Worm (Caenorhabditis elegans) whole organism, L2 larva: ENCODE results near the gene C08G9.1.

ENCODE experiments used
- C34F6.9 ChIP-seq: fragments of 150-350 bp; optimal IDR thresholded peaks from 2 replicates; lab custom pipeline; 2014; ENCODE audit warnings: missing biosample characterization, missing genetic modification characterization
- F13H6.1 ChIP-seq: sonication (generic microtip); optimal IDR thresholded peaks from 2 replicates; lab custom pipeline; 2016; ENCODE audit warnings: missing genetic modification characterization, missing compliant biosample characterization
- R02D3.7 ChIP-seq: fragments of 150-350 bp; optimal IDR thresholded peaks from 2 replicates; lab custom pipeline; 2014; ENCODE audit warnings: missing biosample characterization, missing genetic modification characterization
- Y55F3AM.14 ChIP-seq: fragments of 200-800 bp; sonication (Bioruptor generic); optimal IDR thresholded peaks from 2 replicates; lab custom pipeline; 2018; ENCODE audit warnings: mild to moderate bottlenecking, missing genetic modification characterization, missing compliant biosample characterization
- ZK546.5 ChIP-seq: sonication (generic microtip); optimal IDR thresholded peaks from 2 replicates; lab custom pipeline; 2017; ENCODE audit warnings: missing biosample characterization, missing genetic modification characterization
- alr-1 ChIP-seq: fragments of 150-350 bp; optimal IDR thresholded peaks from 2 replicates; lab custom pipeline; 2014; ENCODE audit warnings: missing biosample characterization, missing genetic modification characterization
- aly-2 ChIP-seq: fragments of 150-350 bp; optimal IDR thresholded peaks from 2 replicates; lab custom pipeline; 2014; ENCODE audit warnings: missing biosample characterization, missing genetic modification characterization
- ama-1 ChIP-seq: fragments of 150-350 bp; optimal IDR thresholded peaks from 2 replicates; lab custom pipeline; 2018; ENCODE audit warnings: inconsistent platforms
- ceh-16 ChIP-seq: fragments of 150-350 bp; optimal IDR thresholded peaks from 2 replicates; lab custom pipeline; 2014; ENCODE audit warnings: missing biosample characterization, missing genetic modification characterization
- ceh-82 ChIP-seq: fragments of 150-350 bp; optimal IDR thresholded peaks from 2 replicates; lab custom pipeline; 2014; ENCODE audit warnings: missing biosample characterization, missing genetic modification characterization
- crh-2 ChIP-seq: sonication (generic microtip); optimal IDR thresholded peaks from 2 replicates; lab custom pipeline; 2017; ENCODE audit warnings: missing biosample characterization, missing genetic modification characterization
- dmd-4 ChIP-seq: sonication (generic microtip); optimal IDR thresholded peaks from 2 replicates; lab custom pipeline; 2017; ENCODE audit warnings: missing biosample characterization, missing genetic modification characterization
- egl-27 ChIP-seq: sonication (generic microtip); optimal IDR thresholded peaks from 3 replicates; lab custom pipeline; 2017; ENCODE audit warnings: missing biosample characterization, missing genetic modification reagents, missing genetic modification characterization
- elt-1 ChIP-seq: fragments of 150-350 bp; optimal IDR thresholded peaks from 2 replicates; lab custom pipeline; 2014; ENCODE audit warnings: missing biosample characterization, missing genetic modification characterization
- fos-1 ChIP-seq: fragments of 150-350 bp; optimal IDR thresholded peaks from 2 replicates; lab custom pipeline; 2014; ENCODE audit warnings: missing biosample characterization, missing genetic modification characterization
- gmeb-1 ChIP-seq: fragments of 150-350 bp; optimal IDR thresholded peaks from 2 replicates; lab custom pipeline; 2014; ENCODE audit warnings: missing biosample characterization, missing genetic modification characterization
- lin-11 ChIP-seq: fragments of 150-350 bp; sonication (generic microtip); optimal IDR thresholded peaks from 2 replicates; lab custom pipeline; 2014; ENCODE audit warnings: missing biosample characterization, missing genetic modification characterization, inconsistent platforms, mixed read lengths
- lin-13 ChIP-seq: fragments of 150-350 bp; optimal IDR thresholded peaks from 2 replicates; lab custom pipeline; 2014; ENCODE audit warnings: missing biosample characterization, missing genetic modification reagents, missing genetic modification characterization
- lin-39 ChIP-seq: fragments of 150-350 bp; optimal IDR thresholded peaks from 2 replicates; lab custom pipeline; 2014; ENCODE audit warnings: missing biosample characterization, missing genetic modification reagents, missing genetic modification characterization
- lsy-2 ChIP-seq, 2 experiments: fragments of 150-350 bp in 1 of 2; sonication (generic microtip) in 1 of 2; optimal IDR thresholded peaks; 2 replicates each; lab custom pipeline; 2014 to 2017; ENCODE audit warnings: missing biosample characterization in 2 of 2, missing genetic modification characterization in 2 of 2
- mab-5 ChIP-seq: fragments of 150-350 bp; optimal IDR thresholded peaks from 2 replicates; lab custom pipeline; 2014; ENCODE audit warnings: missing biosample characterization, missing genetic modification characterization
- mbf-1 ChIP-seq: sonication (generic microtip); optimal IDR thresholded peaks from 2 replicates; lab custom pipeline; 2017; ENCODE audit warnings: missing biosample characterization, missing genetic modification characterization
- mdl-1 ChIP-seq, 2 experiments: fragments of 150-350 bp in 1 of 2; sonication (generic microtip) in 1 of 2; optimal IDR thresholded peaks; 2 replicates each; lab custom pipeline; 2017; ENCODE audit warnings: missing biosample characterization in 2 of 2, missing genetic modification characterization in 2 of 2
- nhr-10 ChIP-seq: sonication (generic microtip); optimal IDR thresholded peaks from 2 replicates; lab custom pipeline; 2017; ENCODE audit warnings: missing biosample characterization, missing genetic modification characterization
- nhr-11 ChIP-seq: fragments of 150-350 bp; optimal IDR thresholded peaks from 2 replicates; lab custom pipeline; 2014; ENCODE audit warnings: missing biosample characterization, missing genetic modification characterization
- nhr-12 ChIP-seq: fragments of 150-350 bp; optimal IDR thresholded peaks from 2 replicates; lab custom pipeline; 2014; ENCODE audit warnings: missing biosample characterization, missing genetic modification characterization
- nhr-129 ChIP-seq: fragments of 150-350 bp; optimal IDR thresholded peaks from 2 replicates; lab custom pipeline; 2014; ENCODE audit warnings: missing biosample characterization, missing genetic modification characterization
- nhr-21 ChIP-seq: fragments of 150-350 bp; optimal IDR thresholded peaks from 2 replicates; lab custom pipeline; 2014; ENCODE audit warnings: missing biosample characterization, missing genetic modification characterization
- nhr-237 ChIP-seq: fragments of 150-350 bp; optimal IDR thresholded peaks from 2 replicates; lab custom pipeline; 2014; ENCODE audit warnings: missing biosample characterization, missing genetic modification characterization
- nhr-25 ChIP-seq: fragments of 150-350 bp; sonication (generic microtip); optimal IDR thresholded peaks from 3 replicates; lab custom pipeline; 2014; ENCODE audit warnings: missing biosample characterization, missing genetic modification characterization
- nhr-77 ChIP-seq: fragments of 150-350 bp; optimal IDR thresholded peaks from 2 replicates; lab custom pipeline; 2014; ENCODE audit warnings: missing biosample characterization, missing genetic modification characterization
- peb-1 ChIP-seq: fragments of 150-350 bp; optimal IDR thresholded peaks from 2 replicates; lab custom pipeline; 2014; ENCODE audit warnings: missing biosample characterization, missing genetic modification characterization
- sem-4 ChIP-seq: fragments of 150-350 bp; optimal IDR thresholded peaks from 2 replicates; lab custom pipeline; 2014; ENCODE audit warnings: missing biosample characterization, missing genetic modification reagents, missing genetic modification characterization
- skn-1 ChIP-seq: sonication (generic microtip); optimal IDR thresholded peaks from 2 replicates; lab custom pipeline; 2017; ENCODE audit warnings: missing biosample characterization, missing genetic modification characterization
- sma-3 ChIP-seq: sonication (generic microtip); optimal IDR thresholded peaks from 2 replicates; lab custom pipeline; 2016; ENCODE audit warnings: missing genetic modification reagents, missing genetic modification characterization, missing compliant biosample characterization
- sma-9 ChIP-seq, 2 experiments: fragments of 150-350 bp in 1 of 2; sonication (generic microtip) in 1 of 2; optimal IDR thresholded peaks; 2 replicates each; lab custom pipeline; 2014 to 2016; ENCODE audit warnings: missing genetic modification characterization in 2 of 2, mild to moderate bottlenecking in 1 of 2, missing biosample characterization in 1 of 2, missing compliant biosample characterization in 1 of 2, missing genetic modification reagents in 1 of 2, moderate library complexity in 1 of 2
- snpc-4 ChIP-seq: fragments of 150-350 bp; optimal IDR thresholded peaks from 2 replicates; lab custom pipeline; 2014; ENCODE audit warnings: missing biosample characterization, missing genetic modification characterization
- unc-39 ChIP-seq: fragments of 150-350 bp; optimal IDR thresholded peaks from 2 replicates; lab custom pipeline; 2014; ENCODE audit warnings: missing biosample characterization, missing genetic modification characterization
- unc-55 ChIP-seq: fragments of 150-350 bp; sonication (generic microtip); optimal IDR thresholded peaks from 3 replicates; lab custom pipeline; 2014; ENCODE audit warnings: missing biosample characterization, missing genetic modification reagents, missing genetic modification characterization
- unc-62 ChIP-seq: fragments of 150-350 bp; optimal IDR thresholded peaks from 2 replicates; lab custom pipeline; 2014; ENCODE audit warnings: missing biosample characterization, missing genetic modification reagents, missing genetic modification characterization
- zag-1 ChIP-seq: fragments of 150-350 bp; optimal IDR thresholded peaks from 2 replicates; lab custom pipeline; 2014; ENCODE audit warnings: missing biosample characterization, missing genetic modification characterization
- ztf-1 ChIP-seq: fragments of 200-800 bp; sonication (Bioruptor generic); conservative IDR thresholded peaks from 2 replicates; pipeline ENCODE4 v1.3.6; 2022; ENCODE audit warnings: missing genetic modification characterization, missing compliant biosample characterization
- ztf-11 ChIP-seq: sonication (generic microtip); optimal IDR thresholded peaks from 2 replicates; lab custom pipeline; 2017; ENCODE audit warnings: missing biosample characterization, missing genetic modification characterization
- ztf-4 ChIP-seq: fragments of 150-350 bp; optimal IDR thresholded peaks from 2 replicates; lab custom pipeline; 2014; ENCODE audit warnings: missing biosample characterization, missing genetic modification characterization

The C08G9.1 gene

DNA sequence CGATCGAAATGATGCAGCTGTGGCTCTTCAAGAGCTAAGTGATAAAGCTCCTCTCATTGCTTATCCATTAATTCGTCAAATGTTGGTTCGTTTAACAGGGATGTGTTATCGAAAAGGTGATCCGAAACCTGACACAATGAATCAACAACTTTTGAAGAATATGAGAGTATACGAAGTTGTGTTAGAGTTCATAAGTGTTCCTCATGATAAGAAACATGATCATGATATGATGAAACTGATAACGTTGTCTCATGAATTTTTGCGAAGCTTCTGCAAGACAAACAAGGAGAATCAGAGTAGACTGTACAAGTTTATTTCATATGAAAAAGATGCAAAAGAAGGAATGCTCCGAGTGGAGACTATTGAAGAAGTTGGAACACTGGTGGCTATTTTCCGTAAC, 30.8 kb downstream of the C08G9.1 start:
- TF ChIP-seq fos-1 (tag; lab: Kevin White, UChicago) (peak; percentile 73), nhr-237 (no peak), nhr-129 (peak; percentile 75), sma-9 (GFP tag; optimal IDR thresholded peaks at IDR 0.05; lab: Kevin White, UChicago) (peak; percentile 17), sma-9 (tag; optimal IDR thresholded peaks at IDR 0.05; lab: Kevin White, UChicago) (no peak), crh-2 (tag; lab: Kevin White, UChicago) (peak; percentile 30)

DNA sequence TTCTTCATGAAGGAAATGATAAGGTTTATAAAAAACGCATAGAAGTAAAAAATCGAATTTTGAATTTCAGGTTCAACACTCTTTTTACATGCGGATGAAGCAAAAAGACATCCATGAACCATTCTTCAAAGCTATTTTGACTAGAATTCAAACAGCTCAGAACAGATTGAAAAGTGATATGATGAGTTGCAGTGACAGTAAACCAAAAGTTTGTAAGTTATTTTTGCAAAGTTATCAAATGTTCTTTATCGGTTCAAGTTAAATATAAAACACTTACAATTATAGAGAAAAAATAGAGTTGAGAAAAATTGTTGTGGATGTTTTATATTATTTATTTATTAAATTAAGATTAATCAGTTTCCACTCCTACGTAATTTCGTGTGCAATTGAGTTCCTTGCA, 33.9 kb downstream of the C08G9.1 start:
- TF ChIP-seq R02D3.7 (tag; lab: Kevin White, UChicago) = no peak
- TF ChIP-seq mab-5 (tag; lab: Kevin White, UChicago) = no peak
- TF ChIP-seq, all 48 proteins: peak for 0

DNA sequence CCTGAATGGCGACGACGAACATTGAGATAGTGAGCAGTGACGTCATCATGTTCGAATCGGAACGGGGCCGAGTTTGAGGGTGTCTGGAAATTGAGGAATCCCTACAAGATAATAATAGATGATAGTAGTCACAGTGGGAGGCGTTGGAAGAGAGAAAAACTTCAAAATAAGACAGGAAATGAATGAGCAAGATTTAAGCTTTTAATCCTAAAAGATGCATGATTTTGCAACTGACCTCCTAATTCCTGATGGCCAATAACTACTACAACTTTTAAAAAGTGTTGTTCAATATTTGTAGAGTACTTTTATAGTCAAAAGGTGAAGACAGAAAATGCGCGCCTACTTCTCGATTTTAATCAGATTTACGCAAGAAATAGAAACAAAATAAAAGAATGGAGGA, 39.8 kb downstream of the C08G9.1 start, which contains the start of gene flp-13:
Gene flp-13, minus strand, starts transcription at position 101 of the 400 bp plus-strand sequence.
- TF ChIP-seq dmd-4 (tag; lab: Kevin White, UChicago) (no peak), F13H6.1 (tag; lab: Kevin White, UChicago) (no peak), ztf-4 (tag; lab: Kevin White, UChicago) (no peak), nhr-237 (no peak), nhr-25 (tag; lab: Kevin White, UChicago) (no peak), lsy-2 (tag; optimal IDR thresholded peaks at IDR 0.05; lab: Kevin White, UChicago) (no peak)

DNA sequence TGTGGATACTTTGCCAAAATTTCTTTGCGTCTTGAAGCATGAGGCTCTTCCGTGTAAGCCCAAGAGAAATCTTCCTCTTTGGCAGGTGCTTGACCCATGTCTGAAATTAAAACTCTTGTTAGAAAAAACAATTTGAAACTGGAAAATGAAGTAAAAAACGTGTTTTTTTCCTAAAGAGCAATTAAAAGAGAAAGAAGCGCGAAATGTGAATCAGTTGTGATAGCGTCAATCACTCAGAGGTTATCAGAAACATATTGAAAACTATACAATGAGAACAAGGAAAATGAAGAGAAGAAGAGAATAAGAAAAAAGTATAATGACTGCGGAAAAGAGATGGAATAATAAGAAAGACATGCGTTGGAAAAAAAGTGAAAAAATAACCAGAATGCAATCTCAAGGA, 48.2 kb downstream of the C08G9.1 start, which contains the start of gene F33D4.4:
Gene F33D4.4, minus strand, starts transcription at position 101 of the 400 bp plus-strand sequence.
- TF ChIP-seq snpc-4 (tag; lab: Kevin White, UChicago) (no peak), fos-1 (tag; lab: Kevin White, UChicago) (peak; percentile 30)

DNA sequence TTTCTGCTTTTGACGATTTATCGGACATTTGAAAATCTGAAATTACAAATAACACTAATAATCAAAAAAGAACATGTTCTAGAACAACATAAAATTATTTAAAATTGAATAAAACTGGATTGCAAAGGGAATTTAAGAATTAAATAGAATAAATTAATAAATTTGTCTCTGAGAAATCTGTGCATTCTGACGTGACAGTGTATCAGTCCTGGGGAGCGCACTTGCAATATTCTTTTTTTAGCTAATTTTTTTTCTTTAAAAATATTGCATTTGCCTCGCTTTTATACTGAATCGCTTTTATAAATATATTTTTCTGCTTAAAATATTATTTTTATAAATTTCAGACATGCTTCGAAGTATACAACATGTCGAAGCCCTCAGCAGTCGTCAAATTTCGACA, 51.1 kb downstream of the C08G9.1 start, which contains the start of the genes mrpl-1, emc-6 and mrps-24:
Gene mrpl-1, minus strand, starts transcription at position 1 of the 400 bp plus-strand sequence.
Gene emc-6, minus strand, starts transcription at position 36 of the 400 bp plus-strand sequence.
Gene mrps-24, plus strand, starts transcription at position 345 of the 400 bp plus-strand sequence.
- TF ChIP-seq C34F6.9 (peak; percentile 82), nhr-25 (tag; lab: Kevin White, UChicago) (peak; percentile 50), R02D3.7 (tag; lab: Kevin White, UChicago) (no peak), dmd-4 (tag; lab: Kevin White, UChicago) (no peak), lin-11 (tag; lab: Kevin White, UChicago) (no peak), snpc-4 (tag; lab: Kevin White, UChicago) (peak; percentile 45), nhr-12 (no peak), lin-13 (GFP tag; lab: Kevin White, UChicago) (peak; percentile 58), skn-1 (tag; lab: Kevin White, UChicago) (peak; percentile 56), unc-39 (tag; lab: Kevin White, UChicago) (no peak), nhr-129 (peak; percentile 13), lin-39 (tag; lab: Kevin White, UChicago) (no peak), sem-4 (tag; lab: Kevin White, UChicago) (peak; percentile 91), ztf-1 (GFP tag; lab: Robert Waterston, UW) (no peak), mdl-1 (tag; optimal IDR thresholded peaks at IDR 0.05; lab: Kevin White, UChicago) (no peak), fos-1 (tag; lab: Kevin White, UChicago) (peak; percentile 51), ZK546.5 (tag; lab: Kevin White, UChicago) (no peak), unc-55 (GFP tag; lab: Kevin White, UChicago) (peak; percentile 89), alr-1 (tag; lab: Kevin White, UChicago) (no peak), ceh-82 (tag; lab: Kevin White, UChicago) (no peak), unc-62 (GFP tag; lab: Kevin White, UChicago) (no peak), peb-1 (no peak), mbf-1 (tag; lab: Kevin White, UChicago) (no peak), ama-1 (lab: Kevin White, UChicago) (no peak), sma-3 (GFP tag; lab: Kevin White, UChicago) (peak; percentile 48), nhr-77 (no peak), ceh-16 (tag; lab: Kevin White, UChicago) (no peak), ztf-4 (tag; lab: Kevin White, UChicago) (no peak), nhr-11 (tag; lab: Kevin White, UChicago) (no peak), zag-1 (tag; lab: Kevin White, UChicago) (no peak), egl-27 (tag; lab: Kevin White, UChicago) (no peak), aly-2 (tag; lab: Kevin White, UChicago) (no peak), Y55F3AM.14 (GFP tag; lab: Kevin White, UChicago) (no peak), sma-9 (GFP tag; optimal IDR thresholded peaks at IDR 0.05; lab: Kevin White, UChicago) (peak; percentile 43), sma-9 (tag; optimal IDR thresholded peaks at IDR 0.05; lab: Kevin White, UChicago) (no peak), ztf-11 (tag; lab: Kevin White, UChicago) (no peak), nhr-21 (no peak), gmeb-1 (tag; lab: Kevin White, UChicago) (peak; percentile 63), F13H6.1 (tag; lab: Kevin White, UChicago) (peak; percentile 44), crh-2 (tag; lab: Kevin White, UChicago) (peak; percentile 73), elt-1 (tag; lab: Kevin White, UChicago) (no peak), mab-5 (tag; lab: Kevin White, UChicago) (peak; percentile 29), lsy-2 (tag; optimal IDR thresholded peaks at IDR 0.05; lab: Kevin White, UChicago) (peak; percentile 48 to 83), nhr-10 (tag; lab: Kevin White, UChicago) (no peak)
